Worm (Caenorhabditis elegans) whole organism, young adult: Measurements from ENCODE around the gene dnsn-1.

Source experiments
- B0035.1 ChIP-seq: sonication (generic microtip); optimal IDR thresholded peaks from 2 replicates; lab custom pipeline; 2016; ENCODE audit warnings: missing genetic modification characterization, mild to moderate bottlenecking, missing compliant biosample characterization, missing genotype, missing genetic modification reagents
- B0336.3 ChIP-seq: fragments of 200-800 bp; sonication (Bioruptor generic); IDR thresholded peaks from 2 replicates; pipeline ENCODE4 v1.3.6; 2022; ENCODE audit warnings: missing genetic modification characterization, missing compliant biosample characterization
- C06A6.2 ChIP-seq: fragments of 200-800 bp; sonication (Bioruptor generic); conservative IDR thresholded peaks from 2 replicates; pipeline ENCODE4 v1.3.6; 2022; ENCODE audit warnings: missing genetic modification characterization, missing compliant biosample characterization
- F33H1.4 ChIP-seq: fragments of 200-800 bp; sonication (Bioruptor generic); IDR thresholded peaks from 2 replicates; pipeline ENCODE4 v1.3.6; 2022; ENCODE audit warnings: missing genetic modification reagents, missing genetic modification characterization, missing compliant biosample characterization
- F49E8.2 ChIP-seq: sonication (generic microtip); optimal IDR thresholded peaks from 3 replicates; lab custom pipeline; 2017; ENCODE audit warnings: missing genetic modification characterization, mild to moderate bottlenecking, missing compliant biosample characterization, antibody characterized with exemption, moderate library complexity; ENCODE audit not compliant: insufficient read depth
- F52B5.7 ChIP-seq: sonication (generic microtip); optimal IDR thresholded peaks from 2 replicates; lab custom pipeline; 2016; ENCODE audit warnings: mild to moderate bottlenecking, missing genetic modification characterization, missing compliant biosample characterization
- F57C9.4 ChIP-seq: sonication (generic microtip); optimal IDR thresholded peaks from 2 replicates; lab custom pipeline; 2017; ENCODE audit warnings: mild to moderate bottlenecking, missing genetic modification characterization, missing compliant biosample characterization
- K11D2.4 ChIP-seq: fragments of 200-800 bp; sonication (Bioruptor generic); IDR thresholded peaks from 2 replicates; pipeline ENCODE4 v1.3.6; 2022; ENCODE audit warnings: missing genetic modification reagents, missing genetic modification characterization, missing compliant biosample characterization
- T26A5.8 ChIP-seq: sonication (generic microtip); optimal IDR thresholded peaks from 2 replicates; lab custom pipeline; 2016; ENCODE audit warnings: missing genetic modification characterization, missing compliant biosample characterization
- Y53F4B.3 ChIP-seq: fragments of 200-800 bp; sonication (Bioruptor generic); IDR thresholded peaks from 2 replicates; pipeline ENCODE4 v1.3.6; 2022; ENCODE audit warnings: missing genetic modification reagents, missing genetic modification characterization, missing compliant biosample characterization
- Y56A3A.18 ChIP-seq: fragments of 200-800 bp; sonication (Bioruptor generic); IDR thresholded peaks from 2 replicates; pipeline ENCODE4 v1.3.6; 2022; ENCODE audit warnings: missing genetic modification reagents, missing genetic modification characterization, missing compliant biosample characterization
- Y67H2A.10 ChIP-seq: fragments of 200-800 bp; sonication (Bioruptor generic); conservative IDR thresholded peaks from 2 replicates; pipeline ENCODE4 v1.3.6; 2022; ENCODE audit warnings: missing genetic modification reagents, missing genetic modification characterization, missing compliant biosample characterization
- Y79H2A.3 ChIP-seq: fragments of 200-800 bp; sonication (Bioruptor generic); conservative IDR thresholded peaks from 2 replicates; pipeline ENCODE4 v1.3.6; 2022; ENCODE audit warnings: missing genetic modification reagents, missing genetic modification characterization, missing compliant biosample characterization
- Y95B8A.8 ChIP-seq: fragments of 200-800 bp; sonication (Bioruptor generic); IDR thresholded peaks from 2 replicates; pipeline ENCODE4 v1.3.6; 2022; ENCODE audit warnings: missing genetic modification reagents, missing genetic modification characterization, missing compliant biosample characterization
- aptf-3 ChIP-seq: fragments of 200-800 bp; sonication (Bioruptor generic); IDR thresholded peaks from 2 replicates; pipeline ENCODE4 v1.3.6; 2022; ENCODE audit warnings: missing genetic modification characterization, missing compliant biosample characterization
- athp-1 ChIP-seq: sonication (generic microtip); optimal IDR thresholded peaks from 2 replicates; lab custom pipeline; 2017; ENCODE audit warnings: mild to moderate bottlenecking, missing genetic modification characterization, missing compliant biosample characterization
- bed-1 ChIP-seq: fragments of 200-800 bp; sonication (Bioruptor generic); IDR thresholded peaks from 2 replicates; pipeline ENCODE4 v1.3.6; 2022; ENCODE audit warnings: missing genetic modification reagents, missing genetic modification characterization, missing compliant biosample characterization
- cebp-1 ChIP-seq, 2 experiments: fragments of 200-800 bp in 1 of 2; sonication (Bioruptor generic) in 1 of 2; sonication (generic microtip) in 1 of 2; IDR thresholded peaks in 1 of 2; optimal IDR thresholded peaks in 1 of 2; 2 replicates each; pipeline versions ENCODE4 v1.3.6 to Lab custom; 2017 to 2022; ENCODE audit warnings: missing compliant biosample characterization in 2 of 2, missing genetic modification characterization in 2 of 2, mild to moderate bottlenecking in 1 of 2, missing genetic modification reagents in 1 of 2, moderate library complexity in 1 of 2
- ceh-79 ChIP-seq: sonication (generic microtip); optimal IDR thresholded peaks from 2 replicates; lab custom pipeline; 2017; ENCODE audit warnings: mild to moderate bottlenecking, missing genetic modification characterization, missing compliant biosample characterization
- dox-1 ChIP-seq: fragments of 200-800 bp; sonication (Bioruptor generic); IDR thresholded peaks from 2 replicates; pipeline ENCODE4 v1.3.6; 2022; ENCODE audit warnings: missing genetic modification reagents, missing genetic modification characterization, missing compliant biosample characterization
- dpff-1 ChIP-seq: sonication (generic microtip); optimal IDR thresholded peaks from 2 replicates; lab custom pipeline; 2017; ENCODE audit warnings: mild to moderate bottlenecking, missing genetic modification characterization, missing compliant biosample characterization
- efl-1 ChIP-seq: fragments of 150-350 bp; optimal IDR thresholded peaks from 2 replicates; lab custom pipeline; 2014; ENCODE audit warnings: missing biosample characterization, missing genetic modification reagents, missing genetic modification characterization
- ekl-4 ChIP-seq: fragments of 200-800 bp; sonication (Bioruptor generic); IDR thresholded peaks from 2 replicates; pipeline ENCODE4 v1.3.6; 2022; ENCODE audit warnings: missing genetic modification reagents, missing genetic modification characterization, missing compliant biosample characterization
- fkh-3 ChIP-seq: sonication (generic microtip); optimal IDR thresholded peaks from 2 replicates; lab custom pipeline; 2016; ENCODE audit warnings: mild to moderate bottlenecking, missing genetic modification characterization, missing compliant biosample characterization
- gei-17 ChIP-seq: fragments of 200-800 bp; sonication (Bioruptor generic); optimal IDR thresholded peaks from 2 replicates; lab custom pipeline; 2018; ENCODE audit warnings: mild to moderate bottlenecking, missing genetic modification characterization, missing compliant biosample characterization
- hmg-20 ChIP-seq: fragments of 200-800 bp; sonication (Bioruptor generic); IDR thresholded peaks from 2 replicates; pipeline ENCODE4 v1.3.6; 2022; ENCODE audit warnings: missing genetic modification reagents, missing genetic modification characterization, missing compliant biosample characterization
- let-526 ChIP-seq: fragments of 200-800 bp; sonication (Bioruptor generic); IDR thresholded peaks from 2 replicates; pipeline ENCODE4 v1.3.6; 2022; ENCODE audit warnings: missing genetic modification reagents, missing genetic modification characterization, missing compliant biosample characterization
- let-607 ChIP-seq, 2 experiments: fragments of 200-800 bp in 1 of 2; sonication (Bioruptor generic) in 1 of 2; sonication (generic microtip) in 1 of 2; optimal IDR thresholded peaks; 2 replicates each; lab custom pipeline; 2016 to 2018; ENCODE audit warnings: mild to moderate bottlenecking in 2 of 2, missing compliant biosample characterization in 2 of 2, missing genetic modification characterization in 2 of 2, moderate library complexity in 2 of 2, missing genotype in 1 of 2
- lin-35 ChIP-seq, 3 experiments: fragments of 150-350 bp in 2 of 3; sonication (generic microtip) in 1 of 3; optimal IDR thresholded peaks; 2 replicates each; lab custom pipeline; 2014 to 2018; ENCODE audit warnings: missing biosample characterization in 3 of 3, missing genetic modification characterization in 3 of 3, missing genetic modification reagents in 3 of 3
- lin-40 ChIP-seq: sonication (generic microtip); optimal IDR thresholded peaks from 2 replicates; lab custom pipeline; 2016; ENCODE audit warnings: missing genetic modification characterization, mild to moderate bottlenecking, missing compliant biosample characterization, missing genotype, missing genetic modification reagents
- lin-54 ChIP-seq: fragments of 200-800 bp; sonication (Bioruptor generic); optimal IDR thresholded peaks from 2 replicates; lab custom pipeline; 2018; ENCODE audit warnings: mild to moderate bottlenecking, missing genetic modification characterization, missing compliant biosample characterization
- lir-1 ChIP-seq: fragments of 200-800 bp; sonication (Bioruptor generic); conservative IDR thresholded peaks from 2 replicates; pipeline ENCODE4 v1.3.6; 2022; ENCODE audit warnings: missing genetic modification reagents, missing genetic modification characterization, missing compliant biosample characterization
- lsy-27 ChIP-seq: sonication (generic microtip); optimal IDR thresholded peaks from 2 replicates; lab custom pipeline; 2017; ENCODE audit warnings: missing genetic modification characterization, mild to moderate bottlenecking, missing compliant biosample characterization, antibody characterized with exemption, missing genotype, borderline replicate concordance; ENCODE audit not compliant: insufficient read depth
- madf-6 ChIP-seq: fragments of 200-800 bp; sonication (Bioruptor generic); IDR thresholded peaks from 2 replicates; pipeline ENCODE4 v1.3.6; 2022; ENCODE audit warnings: missing genetic modification reagents, missing genetic modification characterization, missing compliant biosample characterization
- mcd-1 ChIP-seq: fragments of 200-800 bp; sonication (Bioruptor generic); IDR thresholded peaks from 2 replicates; pipeline ENCODE4 v1.3.6; 2022; ENCODE audit warnings: missing genetic modification reagents, missing genetic modification characterization, missing compliant biosample characterization
- nfya-2 ChIP-seq: fragments of 200-800 bp; sonication (Bioruptor generic); IDR thresholded peaks from 2 replicates; pipeline ENCODE4 v1.3.6; 2022; ENCODE audit warnings: missing genetic modification reagents, missing genetic modification characterization, missing compliant biosample characterization
- nhr-80 ChIP-seq: sonication (generic microtip); optimal IDR thresholded peaks from 2 replicates; lab custom pipeline; 2016; ENCODE audit warnings: missing genetic modification characterization, missing compliant biosample characterization
- pha-4 ChIP-seq: fragments of 150-350 bp; sonication (generic microtip); optimal IDR thresholded peaks from 2 replicates; lab custom pipeline; 2014; ENCODE audit warnings: missing biosample characterization, missing genetic modification reagents, missing genetic modification characterization
- sdz-38 ChIP-seq: sonication (generic microtip); optimal IDR thresholded peaks from 2 replicates; lab custom pipeline; 2016; ENCODE audit warnings: missing genotype, missing genetic modification characterization, missing compliant biosample characterization
- snpc-3.4 ChIP-seq: sonication (generic microtip); optimal IDR thresholded peaks from 2 replicates; lab custom pipeline; 2017; ENCODE audit warnings: missing genetic modification characterization, mild to moderate bottlenecking, missing compliant biosample characterization, antibody characterized with exemption, moderate library complexity, missing genotype, missing genetic modification reagents
- zfh-2 ChIP-seq: fragments of 200-800 bp; sonication (Bioruptor generic); conservative IDR thresholded peaks from 2 replicates; pipeline ENCODE4 v1.3.6; 2022; ENCODE audit warnings: missing genetic modification reagents, missing genetic modification characterization, missing compliant biosample characterization
- ztf-18 ChIP-seq: sonication (generic microtip); optimal IDR thresholded peaks from 2 replicates; lab custom pipeline; 2016; ENCODE audit warnings: missing genotype, mild to moderate bottlenecking, missing genetic modification characterization, missing compliant biosample characterization
- ztf-22 ChIP-seq: fragments of 200-800 bp; sonication (Bioruptor generic); optimal IDR thresholded peaks from 2 replicates; lab custom pipeline; 2018; ENCODE audit warnings: mild to moderate bottlenecking, missing genetic modification characterization, moderate library complexity, missing compliant biosample characterization
- ztf-28 ChIP-seq: fragments of 200-800 bp; sonication (Bioruptor generic); IDR thresholded peaks from 2 replicates; pipeline ENCODE4 v1.3.6; 2022; ENCODE audit warnings: missing genetic modification reagents, missing genetic modification characterization, missing compliant biosample characterization

dnsn-1 gene

ce11 chrII:385957-386356 is 24.8 kb downstream of the dnsn-1 start, which contains the start of gene C03H5.3 (continued):
- no peak for TF ChIP-seq Y56A3A.18
- no peak for TF ChIP-seq F57C9.4 (tag; lab: Kevin White, UChicago)
- TF ChIP-seq dox-1 (GFP tag; lab: Robert Waterston, UW) = 0 out of 2 replicates have a peak, but pooled peaks have one; percentile 14
- no peak for TF ChIP-seq athp-1
- TF ChIP-seq lsy-27 (tag; lab: Kevin White, UChicago) = no peak
- TF ChIP-seq C06A6.2 (GFP tag; lab: Robert Waterston, UW) = no peak
- no peak for TF ChIP-seq lir-1 (GFP tag; lab: Robert Waterston, UW)
- no peak for TF ChIP-seq Y67H2A.10 (GFP tag; lab: Robert Waterston, UW)
- TF ChIP-seq K11D2.4 (GFP tag; lab: Robert Waterston, UW) = no peak
- TF ChIP-seq ztf-28 (GFP tag; lab: Robert Waterston, UW) = no peak
- no peak for TF ChIP-seq T26A5.8
- no peak for TF ChIP-seq cebp-1 (GFP tag; IDR thresholded peaks at IDR 0.05; lab: Robert Waterston, UW)
- TF ChIP-seq cebp-1 (tag; optimal IDR thresholded peaks at IDR 0.05; lab: Kevin White, UChicago) = no peak
- TF ChIP-seq lin-40 = no peak
- TF ChIP-seq F33H1.4 = peak; percentile 45
- TF ChIP-seq hmg-20 (GFP tag; lab: Robert Waterston, UW) = no peak
- no peak for TF ChIP-seq B0035.1

ce11 chrII:385258-385657 is 25.5 kb downstream of the dnsn-1 start, which contains the start of gene C03H5.5:
Gene C03H5.5 (minus strand): TSS chrII:385358.
- TF ChIP-seq ekl-4 (GFP tag; lab: Robert Waterston, UW) (no peak), cebp-1 (GFP tag; IDR thresholded peaks at IDR 0.05; lab: Robert Waterston, UW) (no peak), cebp-1 (tag; optimal IDR thresholded peaks at IDR 0.05; lab: Kevin White, UChicago) (no peak), fkh-3 (tag; lab: Kevin White, UChicago) (no peak), efl-1 (no peak), ztf-18 (tag; lab: Kevin White, UChicago) (no peak), K11D2.4 (GFP tag; lab: Robert Waterston, UW) (no peak), nfya-2 (GFP tag; lab: Robert Waterston, UW) (no peak), snpc-3.4 (tag; lab: Kevin White, UChicago) (no peak), let-526 (GFP tag; lab: Robert Waterston, UW) (no peak), madf-6 (GFP tag; lab: Robert Waterston, UW) (no peak)

- no peak for TF ChIP-seq zfh-2 (GFP tag; lab: Robert Waterston, UW)
- no peak for TF ChIP-seq lin-35 (GFP tag; optimal IDR thresholded peaks at IDR 0.05; lab: Kevin White, UChicago)
- TF ChIP-seq F52B5.7 (tag; lab: Kevin White, UChicago) = no peak
- TF ChIP-seq aptf-3 = no peak
- no peak for TF ChIP-seq Y79H2A.3 (GFP tag; lab: Robert Waterston, UW)
- no peak for TF ChIP-seq sdz-38 (tag; lab: Kevin White, UChicago)
- TF ChIP-seq nhr-80 (tag; lab: Kevin White, UChicago) = no peak
These were observed 30.8 kb downstream of the dnsn-1 start, which contains the start of gene C03H5.7 for ce11 chrII:379935-380334. Gene C03H5.7 (plus strand): TSS chrII:380235.

- TF ChIP-seq gei-17 (GFP tag; lab: Kevin White, UChicago) = no peak
- TF ChIP-seq ztf-22 (GFP tag; lab: Kevin White, UChicago) = no peak
- no peak for TF ChIP-seq dpff-1
- no peak for TF ChIP-seq lin-54 (GFP tag; lab: Kevin White, UChicago)
- TF ChIP-seq ceh-79 (tag; lab: Kevin White, UChicago) = no peak
- TF ChIP-seq F49E8.2 (tag; lab: Kevin White, UChicago) = no peak
- no peak for TF ChIP-seq mcd-1 (GFP tag; lab: Robert Waterston, UW)
- TF ChIP-seq ztf-18 (tag; lab: Kevin White, UChicago) = no peak
- TF ChIP-seq F52B5.7 (tag; lab: Kevin White, UChicago) = no peak
- no peak for TF ChIP-seq hmg-20 (GFP tag; lab: Robert Waterston, UW)
- TF ChIP-seq pha-4 (tag; lab: Kevin White, UChicago) = no peak
- TF ChIP-seq let-607 (tag; optimal IDR thresholded peaks at IDR 0.05; lab: Kevin White, UChicago) = no peak
- TF ChIP-seq Y95B8A.8 (GFP tag; lab: Robert Waterston, UW) = no peak
- TF ChIP-seq bed-1 (GFP tag; lab: Robert Waterston, UW) = no peak
- TF ChIP-seq B0336.3 (GFP tag; lab: Robert Waterston, UW) = no peak
- TF ChIP-seq B0035.1 = no peak
- no peak for TF ChIP-seq Y53F4B.3 (GFP tag; lab: Robert Waterston, UW)
These were observed 32.4 kb downstream of the dnsn-1 start, which contains the start of gene C03H5.9 for ce11 chrII:378351-378750. Gene C03H5.9 (plus strand): TSS chrII:378651.
